In genomic region chrX:21027929-21028575, dm6 we compare ENCODE assay signal across 1 fruit fly cellular context.
TF ChIP-seq lines count a peak whose summit lies in the region.

Gene CG1532, minus strand, starts transcription at chrX:21028361.

TF ChIP-seq in whole organism, embryonic, 481 proteins besides CTCF, POLR2A, EP300 and RAD21 (continued from another document):
- TF ChIP-seq knrl (GFP tag; IDR thresholded peaks at IDR 0.05; lab: Robert Waterston, UW; ENCODE audit: partially characterized antibody) (peak; percentile 57), lab (GFP tag; optimal IDR thresholded peaks at IDR 0.05; lab: Kevin White, UChicago) (peak; percentile 43), Med (GFP tag; lab: Kevin White, UChicago) (peak; percentile 83), CG13424 (tag; optimal IDR thresholded peaks at IDR 0.05; lab: Kevin White, UChicago) (no peak), slbo (GFP tag; IDR thresholded peaks at IDR 0.05; lab: Robert Waterston, UW) (no peak), B-H1 (GFP tag; IDR thresholded peaks at IDR 0.05; lab: Robert Waterston, UW) (no peak), CG8290 (GFP tag; optimal IDR thresholded peaks at IDR 0.05; lab: Kevin White, UChicago) (peak; percentile 2), CG8290 (tag; optimal IDR thresholded peaks at IDR 0.05; lab: Kevin White, UChicago) (peak in 1 of 2 experiments; percentile 48), cwo (GFP tag; optimal IDR thresholded peaks at IDR 0.05; lab: Kevin White, UChicago) (peak; percentile 75), CkIIα-i1 (GFP tag; IDR thresholded peaks at IDR 0.05; lab: Robert Waterston, UW) (no peak), CG18476 (GFP tag; optimal IDR thresholded peaks at IDR 0.05; lab: Kevin White, UChicago) (peak; percentile 3), Lpt (GFP tag; optimal IDR thresholded peaks at IDR 0.05; lab: Kevin White, UChicago) (no peak), sqz (GFP tag; optimal IDR thresholded peaks at IDR 0.05; lab: Kevin White, UChicago) (no peak), jumu (GFP tag; optimal IDR thresholded peaks at IDR 0.05; lab: Kevin White, UChicago) (peak; percentile 4), Ravus (GFP tag; IDR thresholded peaks at IDR 0.05; lab: Robert Waterston, UW) (no peak), Elba2 (GFP tag; optimal IDR thresholded peaks at IDR 0.05; lab: Kevin White, UChicago) (no peak), unc-4 (GFP tag; IDR thresholded peaks at IDR 0.05; lab: Robert Waterston, UW; ENCODE audit: partially characterized antibody) (peak; percentile 64; the same call in 1 of the 2 replicates), CG8089 (GFP tag; optimal IDR thresholded peaks at IDR 0.05; lab: Kevin White, UChicago) (no peak), CG11093 (GFP tag; IDR thresholded peaks at IDR 0.05; lab: Robert Waterston, UW) (no peak), sens (GFP tag; lab: Kevin White, UChicago) (peak; percentile 79), CG34422 (GFP tag; IDR thresholded peaks at IDR 0.05; lab: Robert Waterston, UW) (0 out of 3 replicates have a peak, but pooled peaks have one; percentile 26), Gsc (GFP tag; IDR thresholded peaks at IDR 0.05; lab: Robert Waterston, UW) (no peak), grn (GFP tag; optimal IDR thresholded peaks at IDR 0.05; lab: Kevin White, UChicago) (peak; percentile 80), vnd (GFP tag; IDR thresholded peaks at IDR 0.05; lab: Robert Waterston, UW; ENCODE audit: partially characterized antibody) (no peak), CG31441 (GFP tag; IDR thresholded peaks at IDR 0.05; lab: Robert Waterston, UW) (peak; percentile 38; the same call in 1 of the 2 replicates), so (GFP tag; IDR thresholded peaks at IDR 0.05; lab: Robert Waterston, UW) (0 out of 3 replicates have a peak, but pooled peaks have one; percentile 15), CG4360 (GFP tag; IDR thresholded peaks at IDR 0.05; lab: Robert Waterston, UW) (no peak), CG32767 (GFP tag; IDR thresholded peaks at IDR 0.05; lab: Robert Waterston, UW) (no peak), CHES-1-like (GFP tag; optimal IDR thresholded peaks at IDR 0.05; lab: Kevin White, UChicago) (no peak), CG14014 (GFP tag; IDR thresholded peaks at IDR 0.05; lab: Robert Waterston, UW) (no peak), Bgb (GFP tag; IDR thresholded peaks at IDR 0.05; lab: Robert Waterston, UW; ENCODE audit: partially characterized antibody) (peak; percentile 43; the same call in 1 of the 2 replicates), trem (tag; optimal IDR thresholded peaks at IDR 0.05; lab: Kevin White, UChicago) (peak; percentile 24), CG3838 (GFP tag; optimal IDR thresholded peaks at IDR 0.05; lab: Kevin White, UChicago) (no peak), Oli (tag; optimal IDR thresholded peaks at IDR 0.05; lab: Kevin White, UChicago) (no peak), run (tag; optimal IDR thresholded peaks at IDR 0.05; lab: Kevin White, UChicago) (no peak), CG1024 (GFP tag; IDR thresholded peaks at IDR 0.05; lab: Robert Waterston, UW) (no peak), CG17802 (tag; optimal IDR thresholded peaks at IDR 0.05; lab: Kevin White, UChicago) (no peak), CG6791 (GFP tag; IDR thresholded peaks at IDR 0.05; lab: Robert Waterston, UW; ENCODE audit: partially characterized antibody) (peak; percentile 58; the same call in 1 of the 3 replicates), YL-1 (GFP tag; optimal IDR thresholded peaks at IDR 0.05; lab: Kevin White, UChicago) (peak; percentile 26), E2f2 (GFP tag; IDR thresholded peaks at IDR 0.05; lab: Robert Waterston, UW) (peak; percentile 62), CG8388 (GFP tag; optimal IDR thresholded peaks at IDR 0.05; lab: Kevin White, UChicago) (no peak), p53 (GFP tag; optimal IDR thresholded peaks at IDR 0.05; lab: Kevin White, UChicago) (no peak), bbx (GFP tag; IDR thresholded peaks at IDR 0.05; lab: Robert Waterston, UW; ENCODE audit: partially characterized antibody) (peak; percentile 53), hth (optimal IDR thresholded peaks at IDR 0.05; lab: Kevin White, UChicago) (no peak), CG2712 (tag; optimal IDR thresholded peaks at IDR 0.05; lab: Kevin White, UChicago) (peak; percentile 9), stwl (tag; optimal IDR thresholded peaks at IDR 0.05; lab: Kevin White, UChicago) (peak; percentile 38), CG7357 (GFP tag; IDR thresholded peaks at IDR 0.05; lab: Robert Waterston, UW) (no peak), NfI (GFP tag; optimal IDR thresholded peaks at IDR 0.05; lab: Kevin White, UChicago) (no peak), CG18764 (GFP tag; optimal IDR thresholded peaks at IDR 0.05; lab: Kevin White, UChicago) (no peak), CG2116 (GFP tag; optimal IDR thresholded peaks at IDR 0.05; lab: Kevin White, UChicago) (peak; percentile 38), ind (GFP tag; optimal IDR thresholded peaks at IDR 0.05; lab: Kevin White, UChicago) (no peak), tup (GFP tag; optimal IDR thresholded peaks at IDR 0.05; lab: Kevin White, UChicago) (no peak)
